Worm (Caenorhabditis elegans) whole organism, L1 larva: ENCODE measurements around the gene Y57G11C.23.

ENCODE experiments used
- aha-1 ChIP-seq: fragments of 150-350 bp; optimal IDR thresholded peaks from 2 replicates; lab custom pipeline; 2014; ENCODE audit warnings: missing biosample characterization, missing genetic modification characterization
- ces-1 ChIP-seq: fragments of 150-350 bp; optimal IDR thresholded peaks from 2 replicates; lab custom pipeline; 2014; ENCODE audit warnings: missing biosample characterization, missing genetic modification reagents, missing genetic modification characterization
- elt-3 ChIP-seq, 6 experiments: fragments of 150-350 bp in 1 of 6; sonication (generic microtip); optimal IDR thresholded peaks; 2 replicates each; lab custom pipeline; 2017 to 2018; ENCODE audit warnings: missing biosample characterization in 6 of 6, missing genetic modification characterization in 6 of 6, inconsistent platforms in 1 of 6
- lsy-2 ChIP-seq, 2 experiments: fragments of 150-350 bp; optimal IDR thresholded peaks; 2 replicates each; lab custom pipeline; 2014; ENCODE audit warnings: missing biosample characterization in 2 of 2, missing genetic modification characterization in 2 of 2
- mep-1 ChIP-seq: fragments of 150-350 bp; optimal IDR thresholded peaks from 2 replicates; lab custom pipeline; 2014; ENCODE audit warnings: missing biosample characterization, missing genetic modification characterization
- nhr-28 ChIP-seq: fragments of 150-350 bp; optimal IDR thresholded peaks from 2 replicates; lab custom pipeline; 2014; ENCODE audit warnings: missing biosample characterization, missing genetic modification characterization
- sox-4 ChIP-seq: sonication (generic microtip); optimal IDR thresholded peaks from 2 replicates; lab custom pipeline; 2016; ENCODE audit warnings: missing genetic modification characterization, missing compliant biosample characterization
- vab-15 ChIP-seq: sonication (generic microtip); optimal IDR thresholded peaks from 2 replicates; lab custom pipeline; 2017; ENCODE audit warnings: missing genotype, mild to moderate bottlenecking, missing genetic modification characterization, missing compliant biosample characterization
- ztf-4 ChIP-seq: fragments of 150-350 bp; optimal IDR thresholded peaks from 2 replicates; lab custom pipeline; 2014; ENCODE audit warnings: missing biosample characterization, missing genetic modification characterization

DNA sequence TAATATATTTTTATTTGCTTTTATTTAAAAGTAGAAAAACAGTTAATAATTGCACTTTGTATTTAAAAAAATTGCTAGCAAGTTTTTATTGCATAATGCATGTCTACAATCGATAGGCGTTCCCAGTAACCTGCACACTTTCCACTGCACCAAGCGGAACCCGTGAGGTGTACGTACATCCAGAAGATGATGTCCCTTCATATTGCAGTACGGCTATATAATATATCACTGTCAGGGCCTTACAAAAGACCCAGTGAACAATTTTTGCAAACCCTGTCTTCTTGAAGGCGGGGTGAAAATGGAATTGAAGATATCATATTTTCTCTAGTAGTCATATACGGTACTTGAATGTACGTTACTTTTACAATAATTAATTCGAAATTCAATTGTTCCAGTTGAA, 2.2 kb upstream of the Y57G11C.23 start:
- TF ChIP-seq nhr-28 (tag; lab: Kevin White, UChicago), result no peak
- no peak for TF ChIP-seq aha-1 (tag; lab: Kevin White, UChicago)
- no peak for TF ChIP-seq mep-1
- no peak for TF ChIP-seq vab-15 (tag; lab: Kevin White, UChicago)
- no peak for TF ChIP-seq sox-4 (tag; lab: Kevin White, UChicago)
- no peak for TF ChIP-seq lsy-2 (tag; optimal IDR thresholded peaks at IDR 0.05; lab: Kevin White, UChicago)
- TF ChIP-seq elt-3 (tag; optimal IDR thresholded peaks at IDR 0.05; lab: Kevin White, UChicago), result no peak
- no peak for TF ChIP-seq ces-1 (GFP tag; lab: Kevin White, UChicago)
- no peak for TF ChIP-seq ztf-4
